Worm (Caenorhabditis elegans): ENCODE data around the gene spe-10.

ce11 chrV:10398431-10398830 is 14.4 kb downstream of the spe-10 start, which contains the start of gene ugt-2:
- TF ChIP-seq pha-4 (tag; optimal IDR thresholded peaks at IDR 0.05) (peak; percentile 9), ceh-9 (tag; optimal IDR thresholded peaks at IDR 0.05) (no peak), skn-1 (tag; optimal IDR thresholded peaks at IDR 0.05) (no peak)

Measured in whole organism, L3 larva.